Fruit fly (Drosophila melanogaster) whole organism, pupa: Measurements from ENCODE around the gene fzy.

Experiments used
- CG10348 ChIP-seq: fragments of 200-800 bp; sonication (Bioruptor generic); IDR thresholded peaks from 2 replicates; pipeline ENCODE4 v1.3.6; 2022; ENCODE audit warnings: missing biosample characterization, missing genetic modification characterization
- CG12605 ChIP-seq: fragments of 200-800 bp; sonication (Bioruptor generic); IDR thresholded peaks from 2 replicates; pipeline ENCODE4 v1.3.6; 2022; ENCODE audit warnings: missing biosample characterization, missing genetic modification characterization
- CG13204 ChIP-seq: fragments of 200-800 bp; sonication (Bioruptor generic); optimal IDR thresholded peaks from 2 replicates; lab custom pipeline; 2018; ENCODE audit warnings: missing biosample characterization, mild to moderate bottlenecking, missing genetic modification characterization, moderate library complexity
- CG14655 ChIP-seq: fragments of 200-800 bp; sonication (Bioruptor generic); optimal IDR thresholded peaks from 3 replicates; lab custom pipeline; 2017; ENCODE audit warnings: mild to moderate bottlenecking, missing biosample characterization, missing genetic modification reagents, missing genetic modification characterization
- CG15710 ChIP-seq: fragments of 200-800 bp; sonication (Bioruptor generic); optimal IDR thresholded peaks from 2 replicates; lab custom pipeline; 2018; ENCODE audit warnings: missing biosample characterization, mild to moderate bottlenecking, missing genetic modification characterization, moderate library complexity
- CG17806 ChIP-seq: fragments of 200-800 bp; sonication (Bioruptor generic); optimal IDR thresholded peaks from 2 replicates; lab custom pipeline; 2018; ENCODE audit warnings: missing biosample characterization, mild to moderate bottlenecking, missing genetic modification characterization, moderate library complexity
- CG32121 ChIP-seq: fragments of 200-800 bp; sonication (Bioruptor generic); IDR thresholded peaks from 2 replicates; pipeline ENCODE4 v1.3.6; 2022; ENCODE audit warnings: missing biosample characterization, missing genetic modification characterization
- CG34367 ChIP-seq: fragments of 200-800 bp; sonication (Bioruptor generic); optimal IDR thresholded peaks from 2 replicates; lab custom pipeline; 2018; ENCODE audit warnings: missing biosample characterization, mild to moderate bottlenecking, missing genetic modification characterization
- CG4496 ChIP-seq: fragments of 200-800 bp; sonication (Bioruptor generic); IDR thresholded peaks from 3 replicates; pipeline ENCODE4 v1.3.6; 2022; ENCODE audit warnings: missing biosample characterization, missing genetic modification characterization
- CG8159 ChIP-seq: fragments of 200-800 bp; sonication (Bioruptor generic); optimal IDR thresholded peaks from 3 replicates; lab custom pipeline; 2018; ENCODE audit warnings: missing biosample characterization, mild to moderate bottlenecking, missing genetic modification characterization, moderate library complexity
- CG8301 ChIP-seq: fragments of 200-800 bp; sonication (Bioruptor generic); optimal IDR thresholded peaks from 2 replicates; lab custom pipeline; 2018; ENCODE audit warnings: missing biosample characterization, mild to moderate bottlenecking, missing genetic modification characterization
- CG9948 ChIP-seq: fragments of 200-800 bp; sonication (Bioruptor generic); optimal IDR thresholded peaks from 2 replicates; lab custom pipeline; 2018; ENCODE audit warnings: missing biosample characterization, mild to moderate bottlenecking, missing genetic modification characterization, moderate library complexity
- D1 ChIP-seq: fragments of 200-800 bp; sonication (Bioruptor generic); optimal IDR thresholded peaks from 2 replicates; lab custom pipeline; 2018; ENCODE audit warnings: missing biosample characterization, mild to moderate bottlenecking, missing genetic modification characterization, moderate library complexity
- EcR ChIP-seq: fragments of 200-800 bp; sonication (Bioruptor generic); optimal IDR thresholded peaks from 3 replicates; lab custom pipeline; 2019; ENCODE audit warnings: missing biosample characterization, missing genetic modification characterization, mild to moderate bottlenecking, moderate library complexity, missing genetic modification reagents
- Ets98B ChIP-seq: fragments of 200-800 bp; sonication (Bioruptor generic); IDR thresholded peaks from 2 replicates; pipeline ENCODE4 v1.3.6; 2022; ENCODE audit warnings: missing biosample characterization, missing genetic modification characterization
- Pif1A ChIP-seq: fragments of 200-800 bp; sonication (Bioruptor generic); optimal IDR thresholded peaks from 3 replicates; lab custom pipeline; 2016; ENCODE audit warnings: missing biosample characterization, missing genetic modification characterization
- Pif1B ChIP-seq: fragments of 200-800 bp; sonication (Bioruptor generic); optimal IDR thresholded peaks from 3 replicates; lab custom pipeline; 2016; ENCODE audit warnings: missing biosample characterization, missing genetic modification characterization
- Snoo ChIP-seq: fragments of 200-800 bp; sonication (Bioruptor generic); optimal IDR thresholded peaks from 3 replicates; lab custom pipeline; 2017; ENCODE audit warnings: missing biosample characterization, mild to moderate bottlenecking, missing genetic modification characterization, inconsistent platforms
- fd96Ca ChIP-seq: fragments of 200-800 bp; sonication (Bioruptor generic); IDR thresholded peaks from 3 replicates; pipeline ENCODE4 v1.3.6; 2022; ENCODE audit warnings: missing biosample characterization, missing genetic modification characterization
- gl ChIP-seq: fragments of 200-800 bp; sonication (Bioruptor generic); optimal IDR thresholded peaks from 2 replicates; lab custom pipeline; 2018; ENCODE audit warnings: missing biosample characterization, mild to moderate bottlenecking, missing genetic modification characterization
- rn ChIP-seq: fragments of 200-800 bp; sonication (Bioruptor generic); IDR thresholded peaks from 2 replicates; pipeline ENCODE4 v1.3.6; 2022; ENCODE audit warnings: missing biosample characterization, missing genetic modification characterization

fzy gene

DNA sequence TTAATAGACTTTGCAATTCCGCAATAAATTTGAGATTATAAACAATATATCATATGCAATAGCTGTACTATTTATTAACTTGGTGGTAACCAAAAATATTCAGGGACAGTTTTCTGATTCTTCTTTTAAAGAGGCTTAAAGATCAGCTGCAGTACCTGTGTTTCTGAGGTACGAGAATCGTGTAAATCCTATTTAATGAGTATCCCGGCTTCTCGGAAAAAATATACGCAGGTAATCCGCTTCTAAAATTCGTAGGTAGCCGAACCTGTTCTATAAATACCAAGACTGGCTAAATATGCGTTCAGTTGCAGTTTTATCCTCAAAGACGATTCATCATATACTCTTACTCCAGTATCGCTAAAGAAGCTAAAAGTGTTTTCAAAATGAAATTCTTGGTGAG lies 18.9 kb downstream of the fzy start, which contains the start of gene CG4440:
Gene CG4440 (plus strand): TSS at position 301 of the 400 bp plus-strand sequence.
- no peak for TF ChIP-seq Pif1B
- no peak for TF ChIP-seq CG32121
- no peak for TF ChIP-seq D1 (tag; lab: Kevin White, UChicago)
- TF ChIP-seq, all 21 proteins: peak for 0

DNA sequence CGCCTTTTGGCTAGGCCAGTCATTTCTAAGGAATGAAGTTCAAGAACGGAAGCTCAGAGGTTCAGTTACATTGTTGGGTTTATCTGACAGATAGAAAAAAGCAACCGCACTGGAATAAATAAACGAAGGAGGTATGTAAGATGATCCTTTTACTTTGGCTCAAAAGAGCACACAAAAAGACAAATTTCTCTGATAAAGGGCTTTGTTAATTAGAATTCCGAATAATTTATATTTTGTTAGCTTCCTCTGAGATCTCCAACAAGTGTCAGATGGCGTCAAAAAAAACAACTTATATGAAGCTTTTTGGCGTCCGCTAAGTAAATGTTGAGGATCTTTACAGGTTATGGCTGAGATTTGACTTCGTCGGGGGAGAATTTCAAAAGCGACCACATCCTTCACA lies 27.0 kb downstream of the fzy start, which contains the start of gene CG31817:
Gene CG31817 (minus strand): TSS at position 101 of the 400 bp plus-strand sequence.
- TF ChIP-seq CG9948 (tag; lab: Kevin White, UChicago) (no peak), Ets98B (GFP tag; lab: Robert Waterston, UW) (no peak), CG15710 (no peak), CG14655 (no peak), EcR (GFP tag; lab: Kevin White, UChicago) (no peak), Pif1A (GFP tag; lab: Kevin White, UChicago) (no peak), CG34367 (tag; lab: Kevin White, UChicago) (no peak), CG8159 (no peak), CG13204 (no peak), CG32121 (no peak), fd96Ca (GFP tag; lab: Robert Waterston, UW) (no peak)
- TF ChIP-seq, all 21 proteins: peak for 0

DNA sequence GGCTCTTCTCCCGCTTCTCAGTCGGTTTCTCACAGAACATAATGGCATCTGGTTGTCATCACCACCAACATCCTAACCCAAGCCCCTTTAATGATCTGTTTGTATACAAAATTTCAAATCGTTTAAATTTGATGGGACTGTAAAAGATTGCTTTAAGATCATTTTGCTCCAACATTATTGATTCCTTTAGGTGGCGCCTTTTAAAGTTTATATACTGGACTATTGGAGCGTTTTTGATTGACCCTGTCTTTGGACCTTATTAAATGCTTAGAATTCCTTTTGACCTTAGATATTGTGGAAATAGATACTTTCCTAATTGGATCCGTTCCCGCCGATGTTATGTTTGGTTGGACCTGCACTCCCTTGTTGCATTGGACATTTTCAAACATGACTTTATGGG lies 29.5 kb downstream of the fzy start, which contains the start of gene CG42266:
Gene CG42266 (minus strand): TSS at position 101 of the 400 bp plus-strand sequence.
- TF ChIP-seq CG9948 (tag; lab: Kevin White, UChicago) (no peak), CG14655 (no peak), D1 (tag; lab: Kevin White, UChicago) (no peak), CG8301 (tag; lab: Kevin White, UChicago) (no peak), gl (tag; lab: Kevin White, UChicago) (no peak), CG8159 (no peak)

DNA sequence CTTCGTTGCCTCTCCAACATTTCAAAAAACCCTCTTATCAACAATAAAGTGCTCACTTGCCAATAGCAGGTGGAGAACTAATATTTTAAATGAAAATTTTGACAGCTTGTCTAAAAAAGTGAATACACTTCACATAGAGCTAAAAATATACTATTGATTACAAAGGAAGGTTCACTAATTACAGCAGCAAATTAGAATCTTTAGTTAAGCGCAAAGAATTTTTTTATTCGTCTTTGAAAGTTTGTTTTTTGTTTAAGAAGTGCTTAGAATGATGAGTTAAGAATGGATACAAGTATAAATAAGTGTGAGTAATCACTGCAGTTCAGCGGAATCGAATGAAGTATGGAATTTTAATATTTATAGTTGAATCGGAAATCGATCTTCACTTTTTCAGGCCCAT lies 31.5 kb downstream of the fzy start, which contains the start of gene CG44405:
Gene CG44405 (minus strand): TSS at position 101 of the 400 bp plus-strand sequence.
- TF ChIP-seq CG15710 (no peak), CG9948 (tag; lab: Kevin White, UChicago) (no peak), CG8159 (no peak), rn (GFP tag; lab: Robert Waterston, UW) (no peak), CG17806 (no peak)

DNA sequence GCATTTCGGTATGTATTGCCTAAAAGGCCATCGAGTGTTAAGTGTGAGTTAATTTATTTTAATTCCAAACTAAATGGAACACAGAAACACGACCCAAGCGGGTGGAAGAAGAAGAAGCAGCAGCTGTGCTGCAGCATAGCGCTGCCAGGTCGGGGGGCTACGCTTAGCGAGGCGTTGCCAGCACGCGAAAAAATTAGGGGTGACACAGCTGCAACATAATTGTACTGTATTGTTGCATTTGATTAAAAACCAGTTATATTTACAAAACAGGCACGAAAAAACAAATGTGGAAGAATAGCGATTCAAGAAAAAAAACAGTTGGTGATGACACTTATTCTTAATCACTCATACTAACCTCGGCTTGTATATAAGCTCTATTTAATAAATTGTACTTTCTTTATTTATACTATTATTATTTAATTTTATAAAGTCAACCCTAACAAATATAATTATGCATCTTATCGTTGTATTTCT lies 39.4 kb downstream of the fzy start:
- TF ChIP-seq fd96Ca (GFP tag; lab: Robert Waterston, UW): peak; percentile 62; the same call in 2 of the 3 replicates
- no peak for TF ChIP-seq Pif1A (GFP tag; lab: Kevin White, UChicago)
- TF ChIP-seq EcR (GFP tag; lab: Kevin White, UChicago): no peak
- TF ChIP-seq CG17806: peak; percentile 9
- TF ChIP-seq CG13204: no peak
- no peak for TF ChIP-seq Pif1B
- peak; percentile 40 for TF ChIP-seq Ets98B (GFP tag; lab: Robert Waterston, UW)
- no peak for TF ChIP-seq D1 (tag; lab: Kevin White, UChicago)
- peak; percentile 74 for TF ChIP-seq Snoo
- peak; percentile 68 for TF ChIP-seq CG32121
- peak; percentile 77; the same call in 2 of the 3 replicates for TF ChIP-seq CG4496 (GFP tag; lab: Robert Waterston, UW)
- TF ChIP-seq CG12605 (GFP tag; lab: Robert Waterston, UW): no peak; the same call in 1 of the 2 replicates
- peak; percentile 46 for TF ChIP-seq CG15710
- TF ChIP-seq CG10348 (GFP tag; lab: Robert Waterston, UW): no peak
- no peak for TF ChIP-seq CG14655
- TF ChIP-seq CG34367 (tag; lab: Kevin White, UChicago): no peak
- no peak for TF ChIP-seq CG8159
- TF ChIP-seq rn (GFP tag; lab: Robert Waterston, UW): peak; percentile 45; the same call in 1 of the 2 replicates
- TF ChIP-seq gl (tag; lab: Kevin White, UChicago): no peak
- TF ChIP-seq CG8301 (tag; lab: Kevin White, UChicago): no peak
- TF ChIP-seq CG9948 (tag; lab: Kevin White, UChicago): no peak

DNA sequence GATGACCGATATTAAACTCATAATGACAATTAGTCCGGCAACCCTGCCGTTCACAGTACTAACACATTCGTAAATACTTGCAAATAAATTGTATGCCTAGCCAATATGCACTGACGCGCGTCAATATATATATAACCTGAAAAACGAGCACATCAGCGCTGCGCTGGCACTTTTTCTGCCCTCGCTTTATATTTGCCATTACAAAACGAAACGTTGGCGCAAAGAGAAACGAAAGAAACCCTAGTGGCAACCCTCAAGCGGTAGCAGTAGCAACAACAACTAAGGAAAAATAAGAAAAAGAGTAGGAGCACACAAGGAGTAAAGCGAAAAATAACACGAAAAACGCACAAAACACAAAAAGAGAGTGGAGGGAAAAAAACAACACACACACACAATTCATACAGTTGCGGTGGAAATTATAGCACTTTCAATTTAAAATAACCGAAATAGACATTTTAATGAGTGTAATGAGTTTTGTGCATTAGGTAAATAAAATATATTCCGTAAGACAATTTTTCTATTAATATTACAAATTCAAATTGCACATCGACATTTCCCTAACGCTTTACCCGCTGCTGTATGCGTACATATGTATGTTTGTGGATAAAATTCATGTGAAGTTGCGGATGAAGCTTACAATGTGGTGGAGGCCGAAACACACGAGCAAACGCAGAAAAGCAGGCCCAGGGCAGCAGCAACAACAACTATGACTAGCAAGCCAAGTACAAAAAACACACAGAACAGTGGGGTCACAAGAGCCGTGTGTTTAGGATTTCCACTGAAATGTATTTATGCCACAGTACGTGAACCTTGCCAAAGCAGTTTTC lies 40.2 kb downstream of the fzy start:
- TF ChIP-seq Ets98B (GFP tag; lab: Robert Waterston, UW) (peak; percentile 99), Pif1B (peak; percentile 99), CG14655 (peak; percentile 99), CG8301 (tag; lab: Kevin White, UChicago) (peak; percentile 99), Pif1A (GFP tag; lab: Kevin White, UChicago) (peak; percentile 99), CG12605 (GFP tag; lab: Robert Waterston, UW) (peak; percentile 99), gl (tag; lab: Kevin White, UChicago) (peak; percentile 98), rn (GFP tag; lab: Robert Waterston, UW) (peak; percentile 97), CG10348 (GFP tag; lab: Robert Waterston, UW) (peak; percentile 82), fd96Ca (GFP tag; lab: Robert Waterston, UW) (peak; percentile 98), CG9948 (tag; lab: Kevin White, UChicago) (peak; percentile 99), CG17806 (peak; percentile 99), D1 (tag; lab: Kevin White, UChicago) (peak; percentile 98), Snoo (peak; percentile 99), CG13204 (peak; percentile 98), EcR (GFP tag; lab: Kevin White, UChicago) (peak; percentile 73), CG32121 (peak; percentile 99), CG15710 (peak; percentile 99), CG8159 (peak; percentile 99), CG4496 (GFP tag; lab: Robert Waterston, UW) (peak; percentile 99), CG34367 (tag; lab: Kevin White, UChicago) (peak; percentile 99)
